Worm (Caenorhabditis elegans): Measurements from ENCODE around the gene T19C4.24.

- TF ChIP-seq sox-4 (tag; optimal IDR thresholded peaks at IDR 0.05) (no peak), nhr-237 (tag; optimal IDR thresholded peaks at IDR 0.05) (no peak), ztf-11 (tag; optimal IDR thresholded peaks at IDR 0.05) (no peak), nhr-12 (tag; optimal IDR thresholded peaks at IDR 0.05) (no peak), unc-62 (GFP tag; optimal IDR thresholded peaks at IDR 0.05) (no peak), nhr-11 (tag; optimal IDR thresholded peaks at IDR 0.05) (no peak), jun-1 (tag; optimal IDR thresholded peaks at IDR 0.05) (no peak)
Measured at ce11 chrV:11177577-11177976, 30.8 kb upstream of the T19C4.24 start, which contains the start of gene gpa-1.

All from whole organism, L1 larva.